Worm (Caenorhabditis elegans): Measurements from ENCODE around the gene nspb-1.

ce11 chrIV:6621252-6621651 lies 30.3 kb upstream of the nspb-1 start, which contains the start of gene C01B10.3:
- TF ChIP-seq dao-5 (tag; optimal IDR thresholded peaks at IDR 0.05) = no peak
- no peak for TF ChIP-seq W03F9.2 (tag; optimal IDR thresholded peaks at IDR 0.05)

Data from whole organism, L4/young adult.